Worm (Caenorhabditis elegans) whole organism, L1 larva: ENCODE measurements around the gene F48G7.12.

Source experiments
- alr-1 ChIP-seq: fragments of 200-800 bp; sonication (Bioruptor generic); optimal IDR thresholded peaks from 2 replicates; lab custom pipeline; 2018; ENCODE audit warnings: borderline replicate concordance, mild to moderate bottlenecking, missing genetic modification characterization, missing compliant biosample characterization
- egl-27 ChIP-seq, 2 experiments: fragments of 150-350 bp in 1 of 2; sonication (generic microtip); optimal IDR thresholded peaks; 3 replicates each; lab custom pipeline; 2017 to 2018; ENCODE audit warnings: missing biosample characterization in 2 of 2, missing genetic modification characterization in 2 of 2, missing genetic modification reagents in 2 of 2
- fos-1 ChIP-seq: fragments of 150-350 bp; optimal IDR thresholded peaks from 2 replicates; lab custom pipeline; 2014; ENCODE audit warnings: missing biosample characterization, missing genetic modification characterization
- lin-13 ChIP-seq: fragments of 150-350 bp; optimal IDR thresholded peaks from 2 replicates; lab custom pipeline; 2014; ENCODE audit warnings: missing biosample characterization, missing genetic modification reagents, missing genetic modification characterization
- lin-35 ChIP-seq, 2 experiments: fragments of 150-350 bp; optimal IDR thresholded peaks; 2 replicates each; lab custom pipeline; 2014; ENCODE audit warnings: missing biosample characterization in 2 of 2, missing genetic modification characterization in 2 of 2, missing genetic modification reagents in 2 of 2
- lin-39 ChIP-seq: fragments of 150-350 bp; optimal IDR thresholded peaks from 2 replicates; lab custom pipeline; 2014; ENCODE audit warnings: missing biosample characterization, missing genetic modification reagents, missing genetic modification characterization
- mdl-1 ChIP-seq, 2 experiments: fragments of 150-350 bp; optimal IDR thresholded peaks; 2 replicates each; lab custom pipeline; 2014 to 2017; ENCODE audit warnings: missing biosample characterization in 2 of 2, missing genetic modification characterization in 2 of 2, inconsistent platforms in 1 of 2
- nhr-76 ChIP-seq: sonication (generic microtip); optimal IDR thresholded peaks from 2 replicates; lab custom pipeline; 2017; ENCODE audit warnings: missing biosample characterization, missing genetic modification characterization
- skn-1 ChIP-seq: fragments of 150-350 bp; optimal IDR thresholded peaks from 2 replicates; lab custom pipeline; 2014; ENCODE audit warnings: missing biosample characterization, missing genetic modification characterization
- unc-86 ChIP-seq: sonication (generic microtip); optimal IDR thresholded peaks from 2 replicates; lab custom pipeline; 2016; ENCODE audit warnings: missing genetic modification characterization, missing compliant biosample characterization
- zag-1 ChIP-seq: fragments of 150-350 bp; optimal IDR thresholded peaks from 2 replicates; lab custom pipeline; 2014; ENCODE audit warnings: missing biosample characterization, missing genetic modification characterization

DNA sequence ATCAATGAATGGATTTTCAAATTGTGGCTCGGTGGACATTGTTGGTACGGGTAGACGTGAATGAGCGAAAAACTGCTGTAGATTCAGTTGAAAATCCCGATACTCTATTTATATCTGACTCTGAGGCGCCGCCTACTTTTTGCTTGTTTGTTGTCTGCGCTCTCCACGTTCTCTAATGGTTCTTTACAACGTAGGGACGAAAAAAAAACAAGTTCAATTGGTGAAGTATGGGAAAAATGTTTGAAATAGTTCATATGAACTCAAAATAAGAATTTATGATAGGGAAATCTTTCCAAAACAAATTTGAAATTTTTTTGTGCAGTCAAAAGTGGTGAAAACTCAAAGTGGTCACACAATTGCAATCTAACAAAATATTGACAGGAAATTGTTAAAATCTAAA is 11.2 kb downstream of the F48G7.12 start, which contains the start of gene F48G7.10:
- TF ChIP-seq lin-39 (tag; lab: Kevin White, UChicago) = no peak
- no peak for TF ChIP-seq fos-1 (tag; lab: Kevin White, UChicago)
- TF ChIP-seq nhr-76 (tag; lab: Kevin White, UChicago) = no peak
- no peak for TF ChIP-seq skn-1 (tag; lab: Kevin White, UChicago)
- no peak for TF ChIP-seq lin-35 (GFP tag; optimal IDR thresholded peaks at IDR 0.05; lab: Kevin White, UChicago)
- TF ChIP-seq zag-1 = no peak
- no peak for TF ChIP-seq alr-1 (tag; lab: Kevin White, UChicago)
- no peak for TF ChIP-seq egl-27 (tag; optimal IDR thresholded peaks at IDR 0.05; lab: Kevin White, UChicago)
- no peak for TF ChIP-seq mdl-1 (tag; optimal IDR thresholded peaks at IDR 0.05; lab: Kevin White, UChicago)
- no peak for TF ChIP-seq unc-86
- TF ChIP-seq lin-13 (GFP tag; lab: Kevin White, UChicago) = no peak
